Worm (Caenorhabditis elegans): ENCODE measurements around the gene apm-3.

The apm-3 gene

DNA sequence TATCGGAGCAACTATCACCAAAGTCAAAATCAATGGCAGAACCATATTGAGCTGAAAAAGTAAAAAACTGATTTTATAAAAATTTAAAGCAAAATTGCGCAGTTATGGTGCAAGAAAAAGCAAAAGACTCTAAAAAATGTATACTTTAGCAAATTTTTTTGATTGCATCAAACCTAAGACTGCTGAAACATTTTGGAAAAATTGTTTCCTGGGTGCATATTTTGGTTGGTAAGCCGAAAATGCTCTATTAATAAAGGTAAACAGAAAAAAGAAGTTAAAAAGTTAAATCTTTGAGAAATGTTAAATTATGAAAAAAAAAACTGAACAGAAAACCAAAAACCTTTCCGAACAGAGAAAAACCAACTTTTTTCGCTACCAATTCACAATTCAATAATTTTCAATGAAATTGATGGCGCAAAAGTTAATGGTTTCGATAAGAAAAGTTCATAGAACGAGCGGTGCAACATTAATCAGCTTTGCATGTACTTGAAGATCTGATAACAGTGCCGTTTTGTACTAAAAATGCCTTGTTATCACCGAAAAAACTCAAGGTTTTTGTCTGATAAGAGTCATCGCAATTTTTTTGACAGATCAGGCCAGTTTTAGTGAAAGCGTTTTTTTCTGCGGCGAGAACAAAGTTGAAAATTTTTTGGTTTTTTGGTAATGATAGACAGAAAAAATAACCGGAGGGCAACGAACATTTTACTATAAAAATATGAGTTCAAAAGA lies 23.3 kb downstream of the apm-3 start, which contains the start of gene abhd-3.2 (continued):
- no peak for TF ChIP-seq mbf-1 (tag; optimal IDR thresholded peaks at IDR 0.05)
- TF ChIP-seq ztf-11 (tag; optimal IDR thresholded peaks at IDR 0.05), result no peak
- peak; percentile 75 for TF ChIP-seq crh-2 (tag; optimal IDR thresholded peaks at IDR 0.05)
- TF ChIP-seq nhr-11 (tag; optimal IDR thresholded peaks at IDR 0.05), result no peak
- no peak for TF ChIP-seq nhr-6 (tag; optimal IDR thresholded peaks at IDR 0.05)
- no peak for TF ChIP-seq nhr-10 (tag; optimal IDR thresholded peaks at IDR 0.05)
- TF ChIP-seq sma-9 (GFP tag; optimal IDR thresholded peaks at IDR 0.05), result peak; percentile 90
- no peak for TF ChIP-seq sma-9 (tag; optimal IDR thresholded peaks at IDR 0.05)
- no peak for TF ChIP-seq lin-13 (GFP tag; optimal IDR thresholded peaks at IDR 0.05)
- no peak for TF ChIP-seq aly-2 (tag; optimal IDR thresholded peaks at IDR 0.05)
- TF ChIP-seq gmeb-1 (tag; optimal IDR thresholded peaks at IDR 0.05), result peak; percentile 65
- no peak for TF ChIP-seq nhr-77 (tag; optimal IDR thresholded peaks at IDR 0.05)
- no peak for TF ChIP-seq nhr-12 (tag; optimal IDR thresholded peaks at IDR 0.05)

DNA sequence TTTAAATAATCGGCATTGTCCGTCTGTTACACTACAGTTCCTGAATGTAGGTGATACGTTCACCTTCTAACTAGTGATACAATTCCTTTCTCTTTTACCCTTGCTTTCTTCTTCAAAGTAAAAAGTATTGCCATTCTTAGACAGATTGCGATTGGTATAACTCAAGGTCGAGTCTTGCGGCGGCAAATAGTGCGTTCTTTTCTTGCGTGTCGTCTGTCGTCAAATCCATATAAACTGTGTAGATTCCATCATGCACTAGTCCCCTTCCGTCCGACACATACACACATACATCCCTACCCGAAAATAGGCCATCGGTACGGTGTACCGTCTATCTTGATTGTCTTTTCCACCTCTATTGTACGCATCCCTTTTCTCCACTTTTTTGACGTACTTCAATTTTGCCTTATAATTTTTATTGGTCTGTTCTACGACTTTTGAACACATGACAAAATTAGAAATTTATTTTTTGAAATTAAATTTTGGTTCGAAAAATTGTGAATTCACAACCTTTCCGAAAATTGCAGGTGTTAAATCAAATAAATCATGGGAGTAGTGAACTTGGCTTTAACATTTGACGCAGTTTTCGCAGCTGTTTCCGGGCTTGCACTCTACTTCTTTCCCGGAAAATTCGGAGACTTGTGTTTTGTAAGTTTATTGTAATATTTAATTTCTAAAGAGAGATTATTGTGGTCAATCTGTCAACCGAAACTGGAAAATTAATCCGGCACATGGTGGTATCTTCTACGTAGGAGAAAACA lies 25.7 kb downstream of the apm-3 start, which contains the start of gene C44C1.1:
TSS of gene C44C1.1 (plus strand) at position 525 of the 758 bp plus-strand sequence.
- TF ChIP-seq snpc-4 (tag; optimal IDR thresholded peaks at IDR 0.05), result no peak
- TF ChIP-seq nhr-10 (tag; optimal IDR thresholded peaks at IDR 0.05), result no peak
- no peak for TF ChIP-seq alr-1 (tag; optimal IDR thresholded peaks at IDR 0.05)
- TF ChIP-seq C34F6.9 (tag; optimal IDR thresholded peaks at IDR 0.05), result no peak
- TF ChIP-seq mbf-1 (tag; optimal IDR thresholded peaks at IDR 0.05), result no peak
- TF ChIP-seq nhr-129 (tag; optimal IDR thresholded peaks at IDR 0.05), result peak; percentile 35
- TF ChIP-seq R02D3.7 (tag; optimal IDR thresholded peaks at IDR 0.05), result no peak
- TF ChIP-seq ama-1 (optimal IDR thresholded peaks at IDR 0.05), result no peak
- TF ChIP-seq fos-1 (tag; optimal IDR thresholded peaks at IDR 0.05), result peak; percentile 47
- TF ChIP-seq nhr-77 (tag; optimal IDR thresholded peaks at IDR 0.05), result no peak
- no peak for TF ChIP-seq egl-27 (tag; optimal IDR thresholded peaks at IDR 0.05)
- TF ChIP-seq nhr-21 (tag; optimal IDR thresholded peaks at IDR 0.05), result peak; percentile 61
- TF ChIP-seq gmeb-1 (tag; optimal IDR thresholded peaks at IDR 0.05), result no peak
- TF ChIP-seq ceh-16 (tag; optimal IDR thresholded peaks at IDR 0.05), result peak; percentile 36
- TF ChIP-seq Y55F3AM.14 (GFP tag; optimal IDR thresholded peaks at IDR 0.05), result no peak
- no peak for TF ChIP-seq ztf-1 (GFP tag; conservative IDR thresholded peaks at IDR 0.05)
- no peak for TF ChIP-seq nhr-11 (tag; optimal IDR thresholded peaks at IDR 0.05)
- no peak for TF ChIP-seq mab-5 (tag; optimal IDR thresholded peaks at IDR 0.05)
- TF ChIP-seq unc-62 (GFP tag; optimal IDR thresholded peaks at IDR 0.05), result no peak
- TF ChIP-seq peb-1 (tag; optimal IDR thresholded peaks at IDR 0.05), result no peak
- peak; percentile 68 for TF ChIP-seq blmp-1 (tag; optimal IDR thresholded peaks at IDR 0.05; ENCODE audit: insufficient read depth)
- no peak for TF ChIP-seq nhr-237 (tag; optimal IDR thresholded peaks at IDR 0.05)
- no peak for TF ChIP-seq aly-2 (tag; optimal IDR thresholded peaks at IDR 0.05)
- peak; percentile 7 for TF ChIP-seq sma-3 (GFP tag; optimal IDR thresholded peaks at IDR 0.05)
- no peak for TF ChIP-seq F13H6.1 (tag; optimal IDR thresholded peaks at IDR 0.05)
- no peak for TF ChIP-seq nhr-23 (tag; optimal IDR thresholded peaks at IDR 0.05)
- no peak for TF ChIP-seq ztf-11 (tag; optimal IDR thresholded peaks at IDR 0.05)
- no peak for TF ChIP-seq dmd-4 (tag; optimal IDR thresholded peaks at IDR 0.05)
- TF ChIP-seq mdl-1 (tag; optimal IDR thresholded peaks at IDR 0.05), result no peak
- no peak for TF ChIP-seq ztf-4 (tag; optimal IDR thresholded peaks at IDR 0.05)
- TF ChIP-seq sem-4 (tag; optimal IDR thresholded peaks at IDR 0.05), result no peak
- TF ChIP-seq ZK546.5 (tag; optimal IDR thresholded peaks at IDR 0.05), result no peak
- no peak for TF ChIP-seq elt-1 (tag; optimal IDR thresholded peaks at IDR 0.05)
- TF ChIP-seq lin-39 (tag; optimal IDR thresholded peaks at IDR 0.05), result no peak
- peak in 1 of 2 experiments; percentile 7 for TF ChIP-seq lsy-2 (tag; optimal IDR thresholded peaks at IDR 0.05)
- peak; percentile 52 for TF ChIP-seq nhr-25 (tag; optimal IDR thresholded peaks at IDR 0.05)
- no peak for TF ChIP-seq sma-9 (GFP tag; optimal IDR thresholded peaks at IDR 0.05)
- TF ChIP-seq sma-9 (tag; optimal IDR thresholded peaks at IDR 0.05), result no peak
- no peak for TF ChIP-seq lin-13 (GFP tag; optimal IDR thresholded peaks at IDR 0.05)
